Fruit fly (Drosophila melanogaster) whole organism, embryonic: ENCODE data around the gene pav.

Source experiments
- CG11398 ChIP-seq: fragments of 200-800 bp; sonication (Bioruptor generic); optimal IDR thresholded peaks from 2 replicates; lab custom pipeline; 2016; ENCODE audit warnings: missing biosample characterization, missing genetic modification characterization
- CG1647 ChIP-seq: fragments of 200-800 bp; sonication (Bioruptor generic); optimal IDR thresholded peaks from 3 replicates; lab custom pipeline; 2016; ENCODE audit warnings: missing biosample characterization, missing genetic modification characterization
- scrt ChIP-seq: fragments of 200-800 bp; sonication (Bioruptor generic); optimal IDR thresholded peaks from 2 replicates; lab custom pipeline; 2018; ENCODE audit warnings: missing biosample characterization, mild to moderate bottlenecking, missing genetic modification characterization, moderate library complexity

dm6 chr3L:4211440-4211839 is 31.1 kb upstream of the pav start, which contains the start of gene Cpr64Ab:
- TF ChIP-seq scrt (GFP tag; lab: Kevin White, UChicago) (no peak), CG1647 (GFP tag; lab: Kevin White, UChicago) (no peak), CG11398 (no peak)
